Fruit fly (Drosophila melanogaster) whole organism, embryonic: ENCODE results near the gene chrb.

Source experiments
- Ada2b ChIP-seq: fragments of 200-800 bp; sonication (Bioruptor generic); IDR thresholded peaks from 2 replicates; pipeline ENCODE4 v1.3.6; 2022; ENCODE audit warnings: missing biosample characterization, missing genetic modification characterization
- CG10462 ChIP-seq: fragments of 200-800 bp; sonication (Bioruptor generic); optimal IDR thresholded peaks from 2 replicates; lab custom pipeline; 2016; ENCODE audit warnings: missing biosample characterization, missing genetic modification characterization
- CG10959 ChIP-seq: fragments of 200-800 bp; sonication (Bioruptor generic); IDR thresholded peaks from 2 replicates; pipeline ENCODE4 v1.3.6; 2022; ENCODE audit warnings: missing biosample characterization, missing genetic modification characterization
- CG11723 ChIP-seq: fragments of 200-800 bp; sonication (Bioruptor generic); optimal IDR thresholded peaks from 2 replicates; lab custom pipeline; 2017; ENCODE audit warnings: missing biosample characterization, mild to moderate bottlenecking, missing genetic modification characterization
- CG12942 ChIP-seq: fragments of 200-800 bp; sonication (Bioruptor generic); optimal IDR thresholded peaks from 3 replicates; lab custom pipeline; 2016; ENCODE audit warnings: missing biosample characterization, missing genetic modification characterization
- CG15269 ChIP-seq: fragments of 200-800 bp; sonication (Bioruptor generic); optimal IDR thresholded peaks from 2 replicates; lab custom pipeline; 2018; ENCODE audit warnings: missing biosample characterization, mild to moderate bottlenecking, missing genetic modification characterization, moderate library complexity
- CG1529 ChIP-seq: fragments of 200-800 bp; sonication (Bioruptor generic); optimal IDR thresholded peaks from 3 replicates; lab custom pipeline; 2018; ENCODE audit warnings: missing biosample characterization, missing genetic modification characterization
- CG15479 ChIP-seq: fragments of 200-800 bp; sonication (Bioruptor generic); optimal IDR thresholded peaks from 3 replicates; lab custom pipeline; 2019; ENCODE audit warnings: missing biosample characterization, mild to moderate bottlenecking, missing genetic modification characterization, moderate library complexity
- CG30020 ChIP-seq: fragments of 200-800 bp; optimal IDR thresholded peaks from 2 replicates; lab custom pipeline; 2019; ENCODE audit warnings: missing biosample characterization, mild to moderate bottlenecking, missing genetic modification characterization, moderate library complexity
- CG31224 ChIP-seq: fragments of 200-800 bp; sonication (Bioruptor generic); IDR thresholded peaks from 2 replicates; pipeline ENCODE4 v1.3.6; 2022; ENCODE audit warnings: missing biosample characterization, missing genetic modification characterization
- CG32532 ChIP-seq: fragments of 200-800 bp; sonication (Bioruptor generic); IDR thresholded peaks from 2 replicates; pipeline ENCODE4 v1.3.6; 2022; ENCODE audit warnings: missing biosample characterization, missing genetic modification characterization
- CG32767 ChIP-seq: fragments of 200-800 bp; sonication (Bioruptor generic); IDR thresholded peaks from 2 replicates; pipeline ENCODE4 v1.3.6; 2022; ENCODE audit warnings: missing biosample characterization, missing genetic modification characterization
- CG3407 ChIP-seq: fragments of 200-800 bp; sonication (Bioruptor generic); optimal IDR thresholded peaks from 2 replicates; lab custom pipeline; 2018; ENCODE audit warnings: missing biosample characterization, mild to moderate bottlenecking, missing genetic modification characterization
- CG3838 ChIP-seq: fragments of 200-800 bp; sonication (Bioruptor generic); optimal IDR thresholded peaks from 3 replicates; lab custom pipeline; 2016; ENCODE audit warnings: missing biosample characterization, missing genetic modification characterization
- CG43689 ChIP-seq: fragments of 200-800 bp; sonication (Bioruptor generic); IDR thresholded peaks from 2 replicates; pipeline ENCODE4 v1.3.6; 2022; ENCODE audit warnings: missing biosample characterization, missing genetic modification characterization
- CG4820 ChIP-seq: fragments of 200-800 bp; sonication (Bioruptor generic); optimal IDR thresholded peaks from 3 replicates; lab custom pipeline; 2016; ENCODE audit warnings: missing biosample characterization, missing genetic modification characterization
- CG5245 ChIP-seq: fragments of 200-800 bp; sonication (Bioruptor generic); optimal IDR thresholded peaks from 3 replicates; lab custom pipeline; 2016; ENCODE audit warnings: missing biosample characterization, missing genetic modification characterization
- CG6272 ChIP-seq: fragments of 200-800 bp; sonication (Bioruptor generic); IDR thresholded peaks from 2 replicates; pipeline ENCODE4 v1.3.6; 2022; ENCODE audit warnings: missing biosample characterization, missing genetic modification characterization
- CG6813 ChIP-seq: fragments of 200-800 bp; sonication (Bioruptor generic); optimal IDR thresholded peaks from 2 replicates; lab custom pipeline; 2017; ENCODE audit warnings: missing biosample characterization, missing genetic modification characterization, mild to moderate bottlenecking, moderate library complexity, missing genetic modification reagents
- CG7372 ChIP-seq: fragments of 200-800 bp; sonication (Bioruptor generic); IDR thresholded peaks from 2 replicates; pipeline ENCODE4 v1.3.6; 2022; ENCODE audit warnings: missing biosample characterization, missing genetic modification characterization
- CG7786 ChIP-seq: fragments of 200-800 bp; sonication (Bioruptor generic); optimal IDR thresholded peaks from 2 replicates; lab custom pipeline; 2016; ENCODE audit warnings: missing biosample characterization, missing genetic modification characterization
- CG8281 ChIP-seq: fragments of 200-800 bp; sonication (Bioruptor generic); optimal IDR thresholded peaks from 2 replicates; lab custom pipeline; 2018; ENCODE audit warnings: missing biosample characterization, mild to moderate bottlenecking, missing genetic modification characterization, moderate library complexity
- CG9797 ChIP-seq: fragments of 200-800 bp; sonication (Bioruptor generic); optimal IDR thresholded peaks from 3 replicates; lab custom pipeline; 2018; ENCODE audit warnings: missing biosample characterization, mild to moderate bottlenecking, missing genetic modification characterization
- Camta ChIP-seq: fragments of 200-800 bp; sonication (Bioruptor generic); optimal IDR thresholded peaks from 2 replicates; lab custom pipeline; 2016; ENCODE audit warnings: missing biosample characterization, missing genetic modification characterization
- Chrac-16 ChIP-seq: fragments of 200-800 bp; sonication (Bioruptor generic); optimal IDR thresholded peaks from 3 replicates; lab custom pipeline; 2016; ENCODE audit warnings: missing biosample characterization, missing genetic modification characterization
- Hr39 ChIP-seq: fragments of >200 bp; optimal IDR thresholded peaks from 2 replicates; lab custom pipeline; 2017
- Jarid2 ChIP-seq: fragments of 200-800 bp; sonication (Bioruptor generic); optimal IDR thresholded peaks from 3 replicates; lab custom pipeline; 2017; ENCODE audit warnings: mild to moderate bottlenecking, missing biosample characterization, missing genetic modification reagents, missing genetic modification characterization
- Lim3 ChIP-seq: fragments of 200-800 bp; sonication (Bioruptor generic); IDR thresholded peaks from 2 replicates; pipeline ENCODE4 v1.3.6; 2022; ENCODE audit warnings: missing biosample characterization, missing genetic modification characterization
- MBD-R2 ChIP-seq: fragments of 200-800 bp; sonication (Bioruptor generic); IDR thresholded peaks from 2 replicates; pipeline ENCODE4 v1.3.6; 2022; ENCODE audit warnings: missing biosample characterization, missing genetic modification characterization
- Nf-YC ChIP-seq: fragments of 200-800 bp; optimal IDR thresholded peaks from 3 replicates; lab custom pipeline; 2019; ENCODE audit warnings: missing biosample characterization, mild to moderate bottlenecking, missing genetic modification characterization, moderate library complexity
- Poxn ChIP-seq: fragments of 200-800 bp; sonication (Bioruptor generic); IDR thresholded peaks from 2 replicates; pipeline ENCODE4 v1.3.6; 2022; ENCODE audit warnings: missing biosample characterization, missing genetic modification characterization
- Ptx1 ChIP-seq: fragments of 200-800 bp; sonication (Bioruptor generic); IDR thresholded peaks from 2 replicates; pipeline ENCODE4 v1.3.6; 2022; ENCODE audit warnings: missing biosample characterization, missing genetic modification characterization
- Ravus ChIP-seq: fragments of 200-800 bp; sonication (Bioruptor generic); IDR thresholded peaks from 2 replicates; pipeline ENCODE4 v1.3.6; 2022; ENCODE audit warnings: missing biosample characterization, missing genetic modification characterization
- Sry-β ChIP-seq: fragments of 200-800 bp; sonication (Bioruptor generic); optimal IDR thresholded peaks from 2 replicates; lab custom pipeline; 2018; ENCODE audit warnings: missing biosample characterization, mild to moderate bottlenecking, missing genetic modification characterization, moderate library complexity
- Usf ChIP-seq: fragments of 200-800 bp; sonication (Bioruptor generic); optimal IDR thresholded peaks from 2 replicates; lab custom pipeline; 2017; ENCODE audit warnings: missing genotype, missing biosample characterization, missing genetic modification characterization
- ab ChIP-seq: fragments of 200-800 bp; sonication (Bioruptor generic); optimal IDR thresholded peaks from 2 replicates; lab custom pipeline; 2016; ENCODE audit warnings: missing biosample characterization, missing genetic modification characterization
- aop ChIP-seq: fragments of 200-800 bp; sonication (Bioruptor generic); IDR thresholded peaks from 2 replicates; pipeline ENCODE4 v1.3.6; 2022; ENCODE audit warnings: missing biosample characterization, missing genetic modification characterization
- ap ChIP-seq: fragments of 200-800 bp; sonication (Bioruptor generic); IDR thresholded peaks from 2 replicates; pipeline ENCODE4 v1.3.6; 2022; ENCODE audit warnings: missing biosample characterization, missing genetic modification characterization
- ara ChIP-seq: fragments of 200-800 bp; sonication (Bioruptor generic); IDR thresholded peaks from 2 replicates; pipeline ENCODE4 v1.3.6; 2022; ENCODE audit warnings: missing biosample characterization, missing genetic modification characterization
- bsh ChIP-seq, 2 experiments: fragments of 200-800 bp; sonication (Bioruptor generic); optimal IDR thresholded peaks; 2 replicates each; lab custom pipeline; 2017 to 2018; ENCODE audit warnings: mild to moderate bottlenecking in 2 of 2, missing biosample characterization in 2 of 2, missing genetic modification characterization in 2 of 2, moderate library complexity in 1 of 2
- dan ChIP-seq: fragments of 200-800 bp; sonication (Bioruptor generic); IDR thresholded peaks from 2 replicates; pipeline ENCODE4 v1.3.6; 2022; ENCODE audit warnings: missing biosample characterization, missing genetic modification characterization
- gem ChIP-seq: fragments of 200-800 bp; sonication (Bioruptor generic); optimal IDR thresholded peaks from 2 replicates; lab custom pipeline; 2019; ENCODE audit warnings: missing biosample characterization, mild to moderate bottlenecking, missing genetic modification characterization, moderate library complexity
- ind ChIP-seq: fragments of 200-800 bp; sonication (Bioruptor generic); optimal IDR thresholded peaks from 3 replicates; lab custom pipeline; 2016; ENCODE audit warnings: missing biosample characterization, missing genetic modification characterization
- lola ChIP-seq, 3 experiments: fragments of >200 bp in 2 of 3; fragments of 200-800 bp in 1 of 3; sonication (Bioruptor generic) in 1 of 3; optimal IDR thresholded peaks; 2 replicates each; lab custom pipeline; 2017 to 2019; ENCODE audit warnings: missing biosample characterization in 3 of 3, missing genetic modification characterization in 3 of 3, mild to moderate bottlenecking in 1 of 3, moderate library complexity in 1 of 3
- mam ChIP-seq: fragments of 200-800 bp; sonication (Bioruptor generic); optimal IDR thresholded peaks from 3 replicates; lab custom pipeline; 2016; ENCODE audit warnings: missing biosample characterization, missing genetic modification characterization
- nerfin-1 ChIP-seq: fragments of 200-800 bp; sonication (Bioruptor generic); optimal IDR thresholded peaks from 3 replicates; lab custom pipeline; 2019; ENCODE audit warnings: missing biosample characterization, mild to moderate bottlenecking, missing genetic modification characterization, moderate library complexity
- run ChIP-seq: fragments of 200-800 bp; sonication (Bioruptor generic); optimal IDR thresholded peaks from 3 replicates; lab custom pipeline; 2018; ENCODE audit warnings: missing biosample characterization, mild to moderate bottlenecking, missing genetic modification characterization
- sr ChIP-seq: fragments of 200-800 bp; sonication (Bioruptor generic); IDR thresholded peaks from 3 replicates; pipeline ENCODE4 v1.3.6; 2022; ENCODE audit warnings: missing biosample characterization, missing genetic modification characterization
- stc ChIP-seq: fragments of 200-800 bp; sonication (Bioruptor generic); IDR thresholded peaks from 2 replicates; pipeline ENCODE4 v1.3.6; 2022; ENCODE audit warnings: missing biosample characterization, missing genetic modification characterization
- tio ChIP-seq: fragments of 200-800 bp; sonication (Bioruptor generic); optimal IDR thresholded peaks from 2 replicates; lab custom pipeline; 2017; ENCODE audit warnings: missing biosample characterization, missing genetic modification characterization, inconsistent platforms
- tll ChIP-seq, 2 experiments: fragments of 200-800 bp in 1 of 2; fragments of >200 bp in 1 of 2; sonication (Bioruptor generic) in 1 of 2; optimal IDR thresholded peaks; 2 replicates each; lab custom pipeline; 2017 to 2019; ENCODE audit warnings: missing biosample characterization in 2 of 2, missing genetic modification characterization in 2 of 2, mild to moderate bottlenecking in 1 of 2, moderate library complexity in 1 of 2

The chrb gene

DNA sequence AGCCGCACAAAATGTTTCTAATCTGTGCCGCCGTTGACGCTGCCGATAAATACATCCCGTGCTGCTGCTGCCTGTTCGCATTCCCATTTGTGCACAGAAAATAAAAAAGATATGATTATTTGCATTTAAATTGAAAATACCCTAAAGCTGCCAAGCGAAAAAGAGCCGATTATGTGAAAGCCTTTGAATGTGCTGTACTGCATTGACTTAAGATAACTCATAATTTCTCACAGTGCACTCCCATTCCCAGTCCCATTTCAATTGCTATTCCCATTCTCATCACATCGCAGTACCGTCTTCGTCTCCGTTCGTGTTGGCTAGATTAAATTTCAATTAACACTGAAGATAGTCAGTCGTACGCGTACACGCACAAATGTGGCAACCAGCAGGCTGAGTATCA, 38.4 kb upstream of the chrb start (continued):
- no peak for TF ChIP-seq CG15479 (GFP tag; lab: Kevin White, UChicago)
- TF ChIP-seq CG4820 (GFP tag; lab: Kevin White, UChicago): peak; percentile 48
- no peak for TF ChIP-seq Nf-YC
- peak; percentile 54; the same call in 1 of the 2 replicates for TF ChIP-seq Ada2b (GFP tag; lab: Robert Waterston, UW)
- peak in 1 of 3 experiments; percentile 32 for TF ChIP-seq lola (GFP tag; optimal IDR thresholded peaks at IDR 0.05; lab: Kevin White, UChicago)
- TF ChIP-seq CG43689 (GFP tag; lab: Robert Waterston, UW): no peak
- TF ChIP-seq ap (GFP tag; lab: Robert Waterston, UW): 0 out of 2 replicates have a peak, but pooled peaks have one; percentile 55
- no peak for TF ChIP-seq ara (GFP tag; lab: Robert Waterston, UW)
- no peak for TF ChIP-seq CG8281
- TF ChIP-seq nerfin-1 (tag; lab: Kevin White, UChicago): no peak
- no peak for TF ChIP-seq Poxn (GFP tag; lab: Robert Waterston, UW)
- TF ChIP-seq Lim3 (GFP tag; lab: Robert Waterston, UW): peak; percentile 21; the same call in 1 of the 2 replicates
- TF ChIP-seq CG6272 (GFP tag; lab: Robert Waterston, UW): 0 out of 2 replicates have a peak, but pooled peaks have one; percentile 45
- TF ChIP-seq CG9797: no peak
- TF ChIP-seq Chrac-16 (GFP tag; lab: Kevin White, UChicago): peak; percentile 39
- TF ChIP-seq bsh (GFP tag; optimal IDR thresholded peaks at IDR 0.05; lab: Kevin White, UChicago): peak; percentile 66 to 71
- peak; percentile 12 for TF ChIP-seq CG11723 (GFP tag; lab: Kevin White, UChicago)
- peak; percentile 29 for TF ChIP-seq CG6813 (GFP tag; lab: Kevin White, UChicago)
- peak; percentile 5 for TF ChIP-seq CG1529 (GFP tag; lab: Kevin White, UChicago)
- TF ChIP-seq CG3838 (GFP tag; lab: Kevin White, UChicago): no peak
- no peak for TF ChIP-seq aop (GFP tag; lab: Robert Waterston, UW)
- no peak for TF ChIP-seq CG3407
- TF ChIP-seq dan (GFP tag; lab: Robert Waterston, UW): no peak
- peak; percentile 64 for TF ChIP-seq gem
- peak; percentile 59 for TF ChIP-seq Ptx1
- TF ChIP-seq mam (GFP tag; lab: Kevin White, UChicago): peak; percentile 49
- TF ChIP-seq CG32767 (GFP tag; lab: Robert Waterston, UW): peak; percentile 30; the same call in 1 of the 2 replicates
- no peak for TF ChIP-seq ab (GFP tag; lab: Kevin White, UChicago)
- peak; percentile 43 for TF ChIP-seq Camta (GFP tag; lab: Kevin White, UChicago)
- TF ChIP-seq Hr39 (lab: Kevin White, UChicago): no peak
- no peak for TF ChIP-seq tll (GFP tag; optimal IDR thresholded peaks at IDR 0.05; lab: Kevin White, UChicago)
- TF ChIP-seq CG15269 (tag; lab: Kevin White, UChicago): peak; percentile 40
- no peak for TF ChIP-seq CG30020 (tag; lab: Kevin White, UChicago)
- no peak for TF ChIP-seq CG12942 (GFP tag; lab: Kevin White, UChicago)
- no peak for TF ChIP-seq Jarid2 (GFP tag; lab: Kevin White, UChicago)
- TF ChIP-seq stc (GFP tag; lab: Robert Waterston, UW): 0 out of 2 replicates have a peak, but pooled peaks have one; percentile 21
- TF ChIP-seq tio (GFP tag; lab: Kevin White, UChicago): peak; percentile 54
- 0 out of 3 replicates have a peak, but pooled peaks have one; percentile 37 for TF ChIP-seq sr (GFP tag; lab: Robert Waterston, UW)
- TF ChIP-seq CG7372 (GFP tag; lab: Robert Waterston, UW): peak; percentile 21; the same call in 1 of the 2 replicates
- TF ChIP-seq run (tag; lab: Kevin White, UChicago): no peak
- no peak for TF ChIP-seq Ravus
- TF ChIP-seq CG32532 (GFP tag; lab: Robert Waterston, UW): peak; percentile 50; the same call in 1 of the 2 replicates
- peak; percentile 69 for TF ChIP-seq CG7786 (GFP tag; lab: Kevin White, UChicago)
- TF ChIP-seq Sry-β (GFP tag; lab: Kevin White, UChicago): no peak
- peak; percentile 56 for TF ChIP-seq ind (GFP tag; lab: Kevin White, UChicago)
- TF ChIP-seq MBD-R2 (GFP tag; lab: Robert Waterston, UW): peak; percentile 21; the same call in 1 of the 2 replicates
- peak; percentile 66 for TF ChIP-seq CG5245 (GFP tag; lab: Kevin White, UChicago)
- TF ChIP-seq CG10462 (GFP tag; lab: Kevin White, UChicago): no peak
- no peak for TF ChIP-seq CG31224 (GFP tag; lab: Robert Waterston, UW)
- peak; percentile 55 for TF ChIP-seq CG10959 (GFP tag; lab: Robert Waterston, UW)
- TF ChIP-seq Usf: no peak
